Worm (Caenorhabditis elegans) whole organism, mixed stage, embryonic: Measurements from ENCODE around the gene sap-49.

Experiments used
- elt-1 ChIP-seq: sonication (generic microtip); optimal IDR thresholded peaks from 2 replicates; lab custom pipeline; 2017; ENCODE audit warnings: missing genetic modification characterization, mild to moderate bottlenecking, missing compliant biosample characterization, antibody characterized with exemption, moderate library complexity, borderline replicate concordance; ENCODE audit not compliant: insufficient read depth
- flh-1 ChIP-seq: fragments of 200-800 bp; sonication (Bioruptor generic); optimal IDR thresholded peaks from 2 replicates; lab custom pipeline; 2018; ENCODE audit warnings: mild to moderate bottlenecking, missing genetic modification characterization, moderate library complexity, missing compliant biosample characterization
- lsy-2 ChIP-seq: fragments of 150-350 bp; optimal IDR thresholded peaks from 2 replicates; lab custom pipeline; 2014; ENCODE audit warnings: missing biosample characterization, missing genetic modification characterization
- mep-1 ChIP-seq: fragments of 150-350 bp; optimal IDR thresholded peaks from 2 replicates; lab custom pipeline; 2017; ENCODE audit warnings: missing biosample characterization, missing genetic modification reagents, missing genetic modification characterization, inconsistent platforms
- mls-2 ChIP-seq: sonication (generic microtip); optimal IDR thresholded peaks from 2 replicates; lab custom pipeline; 2016; ENCODE audit warnings: mild to moderate bottlenecking, missing genetic modification characterization, moderate library complexity, missing compliant biosample characterization
- nhr-237 ChIP-seq: fragments of 150-350 bp; optimal IDR thresholded peaks from 2 replicates; lab custom pipeline; 2014; ENCODE audit warnings: missing biosample characterization, missing genetic modification characterization
- nhr-76 ChIP-seq: sonication (generic microtip); optimal IDR thresholded peaks from 2 replicates; lab custom pipeline; 2017; ENCODE audit warnings: missing biosample characterization, missing genetic modification characterization
- pha-4 ChIP-seq: fragments of 150-350 bp; optimal IDR thresholded peaks from 2 replicates; lab custom pipeline; 2018; ENCODE audit warnings: missing biosample characterization, missing genetic modification reagents, missing genetic modification characterization
- snpc-4 ChIP-seq: fragments of 150-350 bp; optimal IDR thresholded peaks from 2 replicates; lab custom pipeline; 2014; ENCODE audit warnings: missing biosample characterization, missing genetic modification characterization
- sptf-1 ChIP-seq: sonication (generic microtip); optimal IDR thresholded peaks from 2 replicates; lab custom pipeline; 2017; ENCODE audit warnings: mild to moderate bottlenecking, missing genetic modification characterization, moderate library complexity, missing compliant biosample characterization
- unc-62 ChIP-seq: fragments of 150-350 bp; optimal IDR thresholded peaks from 2 replicates; lab custom pipeline; 2014; ENCODE audit warnings: missing biosample characterization, missing genetic modification reagents, missing genetic modification characterization

DNA sequence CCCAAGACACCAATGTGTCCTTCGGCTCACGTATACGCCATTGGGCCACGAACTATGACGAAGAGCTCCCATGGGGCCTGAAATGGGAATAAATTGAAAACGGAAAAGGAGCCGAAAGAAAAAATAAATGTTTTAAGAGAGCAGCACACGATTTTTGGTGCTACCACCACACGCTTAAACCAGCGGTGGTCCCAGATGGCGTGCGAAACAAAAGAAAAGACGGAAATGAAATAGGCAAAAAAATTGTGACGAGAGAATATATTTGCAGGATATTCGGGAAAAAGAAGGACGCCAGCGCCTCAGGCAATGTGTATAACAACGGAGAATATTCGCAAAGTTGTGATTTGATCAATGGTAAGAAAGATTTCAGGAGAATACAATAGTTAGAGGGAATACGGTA lies 48.6 kb downstream of the sap-49 start:
- TF ChIP-seq snpc-4 (tag; lab: Kevin White, UChicago) (no peak), nhr-76 (tag; lab: Kevin White, UChicago) (no peak), flh-1 (GFP tag; lab: Kevin White, UChicago) (no peak), pha-4 (tag; lab: Kevin White, UChicago) (no peak), sptf-1 (tag; lab: Kevin White, UChicago) (no peak), elt-1 (tag; lab: Kevin White, UChicago) (no peak), unc-62 (GFP tag; lab: Kevin White, UChicago) (no peak), nhr-237 (tag; lab: Kevin White, UChicago) (no peak), mls-2 (no peak), mep-1 (tag; lab: Kevin White, UChicago) (no peak), lsy-2 (tag; lab: Kevin White, UChicago) (no peak)
